Fruit fly (Drosophila melanogaster) whole organism, larva: ENCODE data around the gene CG43055.

ENCODE experiments used
- noc ChIP-seq: fragments of 200-800 bp; sonication (Bioruptor generic); optimal IDR thresholded peaks from 3 replicates; lab custom pipeline; 2019; ENCODE audit warnings: missing biosample characterization, mild to moderate bottlenecking, missing genetic modification characterization, moderate library complexity

The CG43055 gene

dm6 chr2L:4382522-4382921 lies 28.4 kb upstream of the CG43055 start, which contains the start of gene CG17612:
Gene CG17612 (minus strand): TSS chr2L:4382735.
- TF ChIP-seq noc (tag; lab: Kevin White, UChicago), result no peak

dm6 chr2L:4385387-4386279 lies 25.3 kb upstream of the CG43055 start, which contains the start of gene Vps53:
Gene Vps53 (minus strand): TSS chr2L:4386062.
- TF ChIP-seq noc (tag; lab: Kevin White, UChicago), result no peak

dm6 chr2L:4386926-4387550 lies 23.9 kb upstream of the CG43055 start, which contains the start of gene Psf2:
Gene Psf2 (minus strand): TSS chr2L:4387356.
- TF ChIP-seq noc (tag; lab: Kevin White, UChicago), result no peak

- peak; percentile 12 for TF ChIP-seq noc (tag; lab: Kevin White, UChicago)
Observed at dm6 chr2L:4388027-4388426, 22.9 kb upstream of the CG43055 start, which contains the start of gene Tps1. Gene Tps1 (plus strand): TSS chr2L:4388327.

dm6 chr2L:4389405-4390115 lies 21.4 kb upstream of the CG43055 start:
- no peak for TF ChIP-seq noc (tag; lab: Kevin White, UChicago)

dm6 chr2L:4393842-4394421 lies 17.0 kb upstream of the CG43055 start, which contains the start of gene CG3652:
Gene CG3652 (minus strand): TSS chr2L:4393876.
- no peak for TF ChIP-seq noc (tag; lab: Kevin White, UChicago)

dm6 chr2L:4400653-4401052 lies 10.3 kb upstream of the CG43055 start, which contains the start of gene CG33003:
Gene CG33003 (plus strand): TSS chr2L:4400953.
- no peak for TF ChIP-seq noc (tag; lab: Kevin White, UChicago)

- no peak for TF ChIP-seq noc (tag; lab: Kevin White, UChicago)
Observed at dm6 chr2L:4403013-4403604, 7.8 kb upstream of the CG43055 start, which contains the start of gene Dim1. Gene Dim1 (plus strand): TSS chr2L:4403251.

- no peak for TF ChIP-seq noc (tag; lab: Kevin White, UChicago)
Observed at dm6 chr2L:4414059-4414458, 3.1 kb downstream of the CG43055 start.

- no peak for TF ChIP-seq noc (tag; lab: Kevin White, UChicago)
Observed at dm6 chr2L:4416089-4416488, 5.1 kb downstream of the CG43055 start.

dm6 chr2L:4416903-4417302 lies 5.9 kb downstream of the CG43055 start:
- TF ChIP-seq noc (tag; lab: Kevin White, UChicago), result no peak

dm6 chr2L:4417982-4418381 lies 7.0 kb downstream of the CG43055 start:
- TF ChIP-seq noc (tag; lab: Kevin White, UChicago), result no peak

- TF ChIP-seq noc (tag; lab: Kevin White, UChicago), result no peak
Observed at dm6 chr2L:4418819-4419218, 7.9 kb downstream of the CG43055 start.

- no peak for TF ChIP-seq noc (tag; lab: Kevin White, UChicago)
Observed at dm6 chr2L:4422154-4422553, 11.2 kb downstream of the CG43055 start.

- no peak for TF ChIP-seq noc (tag; lab: Kevin White, UChicago)
Observed at dm6 chr2L:4433608-4434007, 22.7 kb downstream of the CG43055 start, which contains the start of the genes CG34177 and CG34178. Gene CG34177 (plus strand): TSS chr2L:4433908. Gene CG34178 (plus strand): TSS chr2L:4433908.
